Fruit fly (Drosophila melanogaster) whole organism, embryonic: Measurements from ENCODE around the gene pot.
A peak's percentile ranks its signal among the peaks of the same experiment; 100 is the strongest.

Experiments used
- CG10147 ChIP-seq: fragments of 200-800 bp; sonication (Bioruptor generic); optimal IDR thresholded peaks from 2 replicates; lab custom pipeline; 2019; ENCODE audit warnings: missing biosample characterization, mild to moderate bottlenecking, missing genetic modification characterization, moderate library complexity
- CG10267 ChIP-seq: fragments of 200-800 bp; sonication (Bioruptor generic); optimal IDR thresholded peaks from 2 replicates; lab custom pipeline; 2018; ENCODE audit warnings: missing biosample characterization, mild to moderate bottlenecking, missing genetic modification characterization, moderate library complexity
- CG10321 ChIP-seq: fragments of 200-800 bp; sonication (Bioruptor generic); IDR thresholded peaks from 2 replicates; pipeline ENCODE4 v1.3.6; 2022; ENCODE audit warnings: missing biosample characterization, missing genetic modification characterization
- CG10979 ChIP-seq: fragments of 200-800 bp; sonication (Bioruptor generic); optimal IDR thresholded peaks from 2 replicates; lab custom pipeline; 2018; ENCODE audit warnings: missing biosample characterization, mild to moderate bottlenecking, missing genetic modification characterization, moderate library complexity
- CG11504 ChIP-seq: fragments of 200-800 bp; sonication (Bioruptor generic); optimal IDR thresholded peaks from 3 replicates; lab custom pipeline; 2019; ENCODE audit warnings: missing biosample characterization, mild to moderate bottlenecking, missing genetic modification characterization, moderate library complexity
- CG12236 ChIP-seq: fragments of 200-800 bp; sonication (Bioruptor generic); optimal IDR thresholded peaks from 2 replicates; lab custom pipeline; 2016; ENCODE audit warnings: missing biosample characterization, missing genetic modification characterization
- CG12299 ChIP-seq: fragments of 200-800 bp; sonication (Bioruptor generic); optimal IDR thresholded peaks from 2 replicates; lab custom pipeline; 2018; ENCODE audit warnings: missing biosample characterization, mild to moderate bottlenecking, missing genetic modification characterization
- CG12769 ChIP-seq: fragments of 200-800 bp; sonication (Bioruptor generic); optimal IDR thresholded peaks from 2 replicates; lab custom pipeline; 2019; ENCODE audit warnings: missing biosample characterization, mild to moderate bottlenecking, missing genetic modification characterization, moderate library complexity
- CG13296 ChIP-seq: fragments of 200-800 bp; sonication (Bioruptor generic); optimal IDR thresholded peaks from 3 replicates; lab custom pipeline; 2018; ENCODE audit warnings: missing biosample characterization, mild to moderate bottlenecking, missing genetic modification characterization
- CG15479 ChIP-seq: fragments of 200-800 bp; sonication (Bioruptor generic); optimal IDR thresholded peaks from 3 replicates; lab custom pipeline; 2019; ENCODE audit warnings: missing biosample characterization, mild to moderate bottlenecking, missing genetic modification characterization, moderate library complexity
- CG17361 ChIP-seq: fragments of 200-800 bp; sonication (Bioruptor generic); IDR thresholded peaks from 3 replicates; pipeline ENCODE4 v1.3.6; 2022; ENCODE audit warnings: missing biosample characterization, missing genetic modification characterization
- CG32767 ChIP-seq: fragments of 200-800 bp; sonication (Bioruptor generic); IDR thresholded peaks from 2 replicates; pipeline ENCODE4 v1.3.6; 2022; ENCODE audit warnings: missing biosample characterization, missing genetic modification characterization
- CG3281 ChIP-seq: fragments of 200-800 bp; sonication (Bioruptor generic); optimal IDR thresholded peaks from 3 replicates; lab custom pipeline; 2017; ENCODE audit warnings: missing biosample characterization, mild to moderate bottlenecking, missing genetic modification characterization
- CG3847 ChIP-seq: fragments of 200-800 bp; sonication (Bioruptor generic); IDR thresholded peaks from 2 replicates; pipeline ENCODE4 v1.3.6; 2022; ENCODE audit warnings: missing biosample characterization, missing genetic modification characterization
- CG4360 ChIP-seq: fragments of 200-800 bp; sonication (Bioruptor generic); IDR thresholded peaks from 2 replicates; pipeline ENCODE4 v1.3.6; 2022; ENCODE audit warnings: missing biosample characterization, missing genetic modification characterization
- CG4424 ChIP-seq: fragments of 200-800 bp; sonication (Bioruptor generic); optimal IDR thresholded peaks from 3 replicates; lab custom pipeline; 2016; ENCODE audit warnings: missing biosample characterization, missing genetic modification characterization
- CG4707 ChIP-seq: fragments of 200-800 bp; sonication (Bioruptor generic); optimal IDR thresholded peaks from 2 replicates; lab custom pipeline; 2018; ENCODE audit warnings: missing biosample characterization, mild to moderate bottlenecking, missing genetic modification characterization, moderate library complexity
- CG6765 ChIP-seq: fragments of 200-800 bp; sonication (Bioruptor generic); optimal IDR thresholded peaks from 3 replicates; lab custom pipeline; 2017; ENCODE audit warnings: missing biosample characterization, mild to moderate bottlenecking, missing genetic modification characterization
- CG7372 ChIP-seq: fragments of 200-800 bp; sonication (Bioruptor generic); IDR thresholded peaks from 2 replicates; pipeline ENCODE4 v1.3.6; 2022; ENCODE audit warnings: missing biosample characterization, missing genetic modification characterization
- CG8388 ChIP-seq: fragments of 200-800 bp; sonication (Bioruptor generic); optimal IDR thresholded peaks from 2 replicates; lab custom pipeline; 2019; ENCODE audit warnings: missing biosample characterization, mild to moderate bottlenecking, missing genetic modification characterization, moderate library complexity
- CrebB ChIP-seq: fragments of 200-800 bp; sonication (Bioruptor generic); optimal IDR thresholded peaks from 3 replicates; lab custom pipeline; 2018; ENCODE audit warnings: missing biosample characterization, mild to moderate bottlenecking, missing genetic modification characterization
- Dp ChIP-seq: fragments of 200-800 bp; sonication (Bioruptor generic); optimal IDR thresholded peaks from 2 replicates; lab custom pipeline; 2018; ENCODE audit warnings: missing biosample characterization, mild to moderate bottlenecking, missing genetic modification characterization, moderate library complexity
- Fer1 ChIP-seq: fragments of 200-800 bp; sonication (Bioruptor generic); optimal IDR thresholded peaks from 2 replicates; lab custom pipeline; 2017; ENCODE audit warnings: missing biosample characterization, mild to moderate bottlenecking, missing genetic modification characterization
- Gsc ChIP-seq: fragments of 200-800 bp; sonication (Bioruptor generic); IDR thresholded peaks from 2 replicates; pipeline ENCODE4 v1.3.6; 2022; ENCODE audit warnings: missing biosample characterization, missing genetic modification characterization
- H2.0 ChIP-seq: fragments of 200-800 bp; sonication (Bioruptor generic); IDR thresholded peaks from 2 replicates; pipeline ENCODE4 v1.3.6; 2022; ENCODE audit warnings: missing biosample characterization, missing genetic modification characterization
- HLH3B ChIP-seq: fragments of 200-800 bp; sonication (Bioruptor generic); IDR thresholded peaks from 2 replicates; pipeline ENCODE4 v1.3.6; 2022; ENCODE audit warnings: missing biosample characterization, missing genetic modification characterization
- HLH4C ChIP-seq: fragments of 200-800 bp; sonication (Bioruptor generic); IDR thresholded peaks from 3 replicates; pipeline ENCODE4 v1.3.6; 2022; ENCODE audit warnings: missing biosample characterization, missing genetic modification characterization; ENCODE audit not compliant: partially characterized antibody
- Hmx ChIP-seq: fragments of 200-800 bp; sonication (Bioruptor generic); optimal IDR thresholded peaks from 2 replicates; lab custom pipeline; 2016; ENCODE audit warnings: missing biosample characterization, missing genetic modification characterization
- Myb ChIP-seq: fragments of 200-800 bp; sonication (Bioruptor generic); optimal IDR thresholded peaks from 2 replicates; lab custom pipeline; 2016; ENCODE audit warnings: missing biosample characterization, missing genetic modification characterization
- NFAT ChIP-seq: fragments of 200-800 bp; sonication (Bioruptor generic); IDR thresholded peaks from 2 replicates; pipeline ENCODE4 v1.3.6; 2022; ENCODE audit warnings: missing biosample characterization, missing genetic modification characterization
- Nf-YC ChIP-seq: fragments of 200-800 bp; optimal IDR thresholded peaks from 3 replicates; lab custom pipeline; 2019; ENCODE audit warnings: missing biosample characterization, mild to moderate bottlenecking, missing genetic modification characterization, moderate library complexity
- Ptx1 ChIP-seq: fragments of 200-800 bp; sonication (Bioruptor generic); IDR thresholded peaks from 2 replicates; pipeline ENCODE4 v1.3.6; 2022; ENCODE audit warnings: missing biosample characterization, missing genetic modification characterization
- Sin3A ChIP-seq: fragments of >200 bp; optimal IDR thresholded peaks from 2 replicates; lab custom pipeline; 2018
- Usf ChIP-seq: fragments of 200-800 bp; sonication (Bioruptor generic); optimal IDR thresholded peaks from 2 replicates; lab custom pipeline; 2017; ENCODE audit warnings: missing genotype, missing biosample characterization, missing genetic modification characterization
- Xbp1 ChIP-seq: fragments of 200-800 bp; sonication (Bioruptor generic); optimal IDR thresholded peaks from 3 replicates; lab custom pipeline; 2016; ENCODE audit warnings: missing biosample characterization, mild to moderate bottlenecking, missing genetic modification characterization
- ase ChIP-seq: fragments of 200-800 bp; sonication (Bioruptor generic); IDR thresholded peaks from 3 replicates; pipeline ENCODE4 v1.3.6; 2022; ENCODE audit warnings: missing biosample characterization, missing genetic modification characterization
- bsh ChIP-seq, 2 experiments: fragments of 200-800 bp; sonication (Bioruptor generic); optimal IDR thresholded peaks; 2 replicates each; lab custom pipeline; 2017 to 2018; ENCODE audit warnings: mild to moderate bottlenecking in 2 of 2, missing biosample characterization in 2 of 2, missing genetic modification characterization in 2 of 2, moderate library complexity in 1 of 2
- croc ChIP-seq: fragments of 200-800 bp; sonication (Bioruptor generic); conservative IDR thresholded peaks from 3 replicates; pipeline ENCODE4 v1.3.6; 2022; ENCODE audit warnings: missing biosample characterization, missing genetic modification characterization
- dysf ChIP-seq: fragments of 200-800 bp; sonication (Bioruptor generic); IDR thresholded peaks from 3 replicates; pipeline ENCODE4 v1.3.6; 2022; ENCODE audit warnings: missing biosample characterization, missing genetic modification characterization
- ems ChIP-seq: fragments of 200-800 bp; sonication (Bioruptor generic); optimal IDR thresholded peaks from 3 replicates; lab custom pipeline; 2016; ENCODE audit warnings: missing biosample characterization, missing genetic modification characterization
- fd3F ChIP-seq: fragments of 200-800 bp; sonication (Bioruptor generic); optimal IDR thresholded peaks from 2 replicates; lab custom pipeline; 2018; ENCODE audit warnings: missing biosample characterization, mild to moderate bottlenecking, missing genetic modification characterization, moderate library complexity
- fu2 ChIP-seq: fragments of 200-800 bp; sonication (Bioruptor generic); optimal IDR thresholded peaks from 2 replicates; lab custom pipeline; 2016; ENCODE audit warnings: missing biosample characterization, missing genetic modification characterization
- grau ChIP-seq: fragments of 200-800 bp; optimal IDR thresholded peaks from 3 replicates; lab custom pipeline; 2019; ENCODE audit warnings: missing biosample characterization, mild to moderate bottlenecking, missing genetic modification characterization, moderate library complexity
- gsb-n ChIP-seq: fragments of 200-800 bp; sonication (Bioruptor generic); optimal IDR thresholded peaks from 3 replicates; lab custom pipeline; 2018; ENCODE audit warnings: missing biosample characterization, mild to moderate bottlenecking, missing genetic modification characterization
- mam ChIP-seq: fragments of 200-800 bp; sonication (Bioruptor generic); optimal IDR thresholded peaks from 3 replicates; lab custom pipeline; 2016; ENCODE audit warnings: missing biosample characterization, missing genetic modification characterization
- nerfin-2 ChIP-seq: fragments of 200-800 bp; sonication (Bioruptor generic); IDR thresholded peaks from 2 replicates; pipeline ENCODE4 v1.3.6; 2022; ENCODE audit warnings: missing biosample characterization, missing genetic modification characterization; ENCODE audit not compliant: partially characterized antibody
- phol ChIP-seq: fragments of 200-800 bp; sonication (Bioruptor generic); optimal IDR thresholded peaks from 3 replicates; lab custom pipeline; 2018; ENCODE audit warnings: missing biosample characterization, mild to moderate bottlenecking, missing genetic modification characterization, moderate library complexity
- sim ChIP-seq: fragments of 200-800 bp; sonication (Bioruptor generic); IDR thresholded peaks from 2 replicates; pipeline ENCODE4 v1.3.6; 2022; ENCODE audit warnings: missing biosample characterization, missing genetic modification characterization
- zfh2 ChIP-seq: fragments of 200-800 bp; sonication (Bioruptor generic); optimal IDR thresholded peaks from 2 replicates; lab custom pipeline; 2016; ENCODE audit warnings: missing biosample characterization, missing genetic modification characterization

pot gene

DNA sequence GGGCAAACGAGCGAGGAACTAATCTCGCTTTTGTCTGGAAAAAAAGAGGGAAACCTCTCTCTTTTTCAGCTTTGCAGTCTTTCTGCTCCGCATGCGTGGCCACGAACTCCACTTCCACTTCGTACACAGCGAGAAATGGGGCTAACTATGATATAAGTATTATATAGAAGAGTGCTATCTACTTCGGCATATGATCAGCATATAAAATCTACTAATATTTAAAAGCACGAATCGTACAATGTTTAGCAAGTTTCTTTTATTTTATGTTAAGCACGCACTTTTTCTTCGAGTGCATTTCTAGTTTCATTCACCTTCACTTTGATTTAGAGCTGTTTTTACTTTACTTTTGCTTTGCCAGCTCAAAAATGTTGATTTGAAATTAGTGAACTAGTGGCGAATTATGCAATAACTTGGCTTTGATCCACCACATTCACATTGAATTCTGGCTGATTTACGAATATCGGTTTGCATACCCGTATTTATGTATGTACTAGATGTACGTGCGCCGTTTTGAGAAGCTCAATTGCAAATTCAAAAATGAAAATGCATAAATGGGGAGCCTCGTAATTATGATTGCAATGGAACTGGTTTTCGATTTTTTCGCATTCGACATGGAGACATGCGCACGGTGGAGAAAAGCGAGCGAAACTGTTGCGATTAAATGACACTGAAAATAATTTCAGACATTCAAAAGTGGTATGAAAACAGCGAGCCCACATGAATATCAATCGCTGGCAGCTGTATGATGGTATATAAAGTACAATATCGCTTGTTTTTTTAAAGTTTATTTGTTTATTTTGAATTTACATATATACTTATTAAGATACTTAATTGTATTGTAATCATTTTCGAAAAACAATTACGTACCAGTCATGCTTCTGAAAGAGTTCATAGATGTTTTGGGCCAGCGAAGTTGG lies 59.3 kb downstream of the pot start (continued):
- TF ChIP-seq CG3847: peak; percentile 34; the same call in 1 of the 2 replicates
- TF ChIP-seq CG12236: peak; percentile 22
- peak; percentile 89 for TF ChIP-seq Ptx1 (GFP tag; lab: Robert Waterston, UW)
- TF ChIP-seq phol (tag; lab: Kevin White, UChicago): peak; percentile 78
- peak; percentile 56 for TF ChIP-seq Hmx (GFP tag; lab: Kevin White, UChicago)
- TF ChIP-seq sim (GFP tag; lab: Robert Waterston, UW): peak; percentile 83
- TF ChIP-seq croc (GFP tag; lab: Robert Waterston, UW): peak; percentile 70; the same call in 2 of the 3 replicates
- peak; percentile 77 for TF ChIP-seq CG10979 (tag; lab: Kevin White, UChicago)
- TF ChIP-seq Gsc (GFP tag; lab: Robert Waterston, UW): no peak; the same call in 1 of the 2 replicates
- no peak for TF ChIP-seq HLH4C (GFP tag; lab: Robert Waterston, UW)
- peak; percentile 78 for TF ChIP-seq CG7372 (GFP tag; lab: Robert Waterston, UW)
- TF ChIP-seq CG12299 (tag; lab: Kevin White, UChicago): no peak
- peak; percentile 69 for TF ChIP-seq H2.0
- peak; percentile 71 for TF ChIP-seq CG8388 (GFP tag; lab: Kevin White, UChicago)
- TF ChIP-seq mam (GFP tag; lab: Kevin White, UChicago): peak; percentile 78
- TF ChIP-seq CG15479 (GFP tag; lab: Kevin White, UChicago): no peak
- TF ChIP-seq Sin3A: no peak
- peak; percentile 49 for TF ChIP-seq CG3281 (GFP tag; lab: Kevin White, UChicago)
- TF ChIP-seq CG6765 (GFP tag; lab: Kevin White, UChicago): no peak
- TF ChIP-seq fu2: no peak
- TF ChIP-seq ase (GFP tag; lab: Robert Waterston, UW): peak; percentile 89
- TF ChIP-seq CrebB (tag; lab: Kevin White, UChicago): peak; percentile 11
- TF ChIP-seq Xbp1: peak; percentile 62
- TF ChIP-seq fd3F (GFP tag; lab: Kevin White, UChicago): peak; percentile 23
- no peak for TF ChIP-seq Dp (GFP tag; lab: Kevin White, UChicago)
- TF ChIP-seq HLH3B (GFP tag; lab: Robert Waterston, UW): peak; percentile 61; the same call in 1 of the 2 replicates
- TF ChIP-seq CG10321: no peak; the same call in 1 of the 2 replicates
- TF ChIP-seq CG13296 (GFP tag; lab: Kevin White, UChicago): peak; percentile 27
- TF ChIP-seq CG17361 (GFP tag; lab: Robert Waterston, UW): peak; percentile 85
- TF ChIP-seq Fer1 (GFP tag; lab: Kevin White, UChicago): peak; percentile 57
- peak; percentile 51; the same call in 1 of the 2 replicates for TF ChIP-seq CG32767 (GFP tag; lab: Robert Waterston, UW)
- peak; percentile 66 to 85 for TF ChIP-seq bsh (GFP tag; optimal IDR thresholded peaks at IDR 0.05; lab: Kevin White, UChicago)
- peak; percentile 19 for TF ChIP-seq CG10147 (GFP tag; lab: Kevin White, UChicago)
- peak; percentile 45 for TF ChIP-seq CG4360 (GFP tag; lab: Robert Waterston, UW)
- peak; percentile 69 for TF ChIP-seq Usf (GFP tag; lab: Kevin White, UChicago)
- TF ChIP-seq CG10267 (tag; lab: Kevin White, UChicago): peak; percentile 51
- TF ChIP-seq Nf-YC (tag; lab: Kevin White, UChicago): peak; percentile 49
- no peak for TF ChIP-seq Myb (GFP tag; lab: Kevin White, UChicago)
- peak; percentile 64 for TF ChIP-seq CG4707
- TF ChIP-seq zfh2 (GFP tag; lab: Kevin White, UChicago): peak; percentile 14
- TF ChIP-seq NFAT: peak; percentile 56
- peak; percentile 89 for TF ChIP-seq dysf (GFP tag; lab: Robert Waterston, UW)
- peak; percentile 40 for TF ChIP-seq ems (GFP tag; lab: Kevin White, UChicago)
- peak; percentile 73 for TF ChIP-seq grau
- TF ChIP-seq nerfin-2 (GFP tag; lab: Robert Waterston, UW): no peak
- TF ChIP-seq CG4424 (GFP tag; lab: Kevin White, UChicago): peak; percentile 68
- peak; percentile 78 for TF ChIP-seq CG12769
- peak; percentile 89 for TF ChIP-seq CG11504 (tag; lab: Kevin White, UChicago)
- TF ChIP-seq gsb-n (tag; lab: Kevin White, UChicago): peak; percentile 48
